Worm (Caenorhabditis elegans) whole organism, dauer: ENCODE results near the gene haf-8.

Source experiments
- unc-62 ChIP-seq: sonication (generic microtip); optimal IDR thresholded peaks from 2 replicates; lab custom pipeline; 2017; ENCODE audit warnings: missing biosample characterization, missing genetic modification reagents, missing genetic modification characterization

Gene haf-8

DNA sequence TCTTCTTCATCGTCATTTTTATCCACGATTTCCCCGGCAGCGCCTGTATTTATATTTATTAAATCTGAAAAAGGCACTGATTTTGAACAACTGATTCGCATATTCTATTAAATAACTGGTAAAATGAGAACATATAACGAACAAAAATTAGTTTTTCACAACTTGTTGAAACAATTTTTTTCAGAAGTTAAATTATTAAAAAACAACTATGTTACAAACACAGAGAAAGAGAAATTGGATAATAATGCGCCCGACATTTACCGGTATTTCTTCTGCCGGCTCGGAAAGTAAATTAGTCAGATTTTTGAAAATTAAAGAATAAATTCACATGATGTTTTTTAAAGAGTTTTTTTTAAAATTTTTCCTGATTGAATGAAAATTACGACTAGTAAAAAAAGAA is at the start of gene haf-8:
Gene haf-8, minus strand, starts transcription at position 101 of the 400 bp plus-strand sequence.
- TF ChIP-seq unc-62 (GFP tag; lab: Kevin White, UChicago): no peak

DNA sequence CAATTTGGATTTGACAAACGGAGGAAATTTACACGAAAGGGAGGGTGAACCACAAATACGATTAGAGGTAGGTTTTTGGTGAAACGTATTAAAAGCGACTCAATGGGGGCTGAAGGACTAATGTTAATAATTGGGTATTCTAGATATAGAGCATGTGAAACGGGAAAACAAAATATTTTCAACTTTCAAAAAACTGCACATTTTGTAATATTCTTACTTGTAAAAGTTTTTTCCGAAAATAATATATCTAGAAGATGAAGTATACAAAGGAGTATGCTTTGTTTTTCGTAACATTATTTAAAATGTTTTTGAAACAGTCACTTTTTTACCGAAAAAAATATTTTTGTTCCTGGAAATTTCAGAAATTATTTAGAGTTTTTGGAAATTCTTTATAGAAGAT is 42.2 kb upstream of the haf-8 start:
- TF ChIP-seq unc-62 (GFP tag; lab: Kevin White, UChicago): no peak

- no peak for TF ChIP-seq unc-62 (GFP tag; lab: Kevin White, UChicago)
Observed at ce11 chrIV:14729272-14729671, 29.5 kb upstream of the haf-8 start.

DNA sequence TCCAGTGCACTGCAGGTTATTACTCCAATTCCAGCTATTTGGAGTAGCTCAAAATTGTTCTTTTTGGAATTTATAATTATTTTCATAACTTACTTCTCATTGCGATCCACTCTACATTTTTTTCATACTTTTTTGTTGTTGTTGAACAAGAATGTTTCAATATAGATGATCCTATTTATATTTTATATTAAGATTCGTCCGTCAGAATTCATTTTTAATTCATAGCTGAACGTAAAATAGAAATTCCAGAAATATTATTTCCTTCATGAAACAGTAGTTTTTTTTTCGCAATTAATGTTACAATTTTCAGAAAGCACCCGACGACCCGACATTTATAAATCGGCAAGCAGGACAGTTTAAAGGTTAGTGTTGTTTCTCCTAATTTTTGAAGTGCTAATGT is 28.5 kb upstream of the haf-8 start, which contains the start of gene Y57G11C.42:
Gene Y57G11C.42, plus strand, starts transcription at position 301 of the 400 bp plus-strand sequence.
- TF ChIP-seq unc-62 (GFP tag; lab: Kevin White, UChicago): no peak

- no peak for TF ChIP-seq unc-62 (GFP tag; lab: Kevin White, UChicago)
Observed at ce11 chrIV:14715500-14715899, 15.8 kb upstream of the haf-8 start, which contains the start of gene lgc-8. TSS of gene lgc-8 (plus strand) at chrIV:14715800.

DNA sequence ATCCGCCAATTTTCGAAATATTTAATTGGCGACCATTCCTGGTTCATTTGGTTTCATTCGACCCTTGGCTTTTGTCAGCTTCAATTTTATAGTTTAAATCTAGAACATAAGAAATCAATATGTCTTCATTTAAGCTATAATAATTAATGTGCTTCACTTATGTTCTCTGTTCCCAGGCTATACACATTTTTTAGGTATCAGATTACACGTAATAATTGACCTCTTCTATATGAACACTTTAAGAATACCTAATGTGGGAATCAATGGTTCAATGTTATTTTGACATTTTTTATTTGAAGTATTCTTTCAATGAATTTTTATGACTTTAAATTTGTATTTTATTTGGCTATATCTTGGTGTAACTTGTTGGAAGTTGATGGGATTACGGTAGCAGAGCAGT is 9.5 kb upstream of the haf-8 start, which contains the start of gene lgc-7:
Gene lgc-7, plus strand, starts transcription at position 301 of the 400 bp plus-strand sequence.
- TF ChIP-seq unc-62 (GFP tag; lab: Kevin White, UChicago): no peak

ce11 chrIV:14706302-14706701 is 6.6 kb upstream of the haf-8 start, which contains the start of gene Y57G11C.41:
TSS of gene Y57G11C.41 (minus strand) at chrIV:14706402.
- no peak for TF ChIP-seq unc-62 (GFP tag; lab: Kevin White, UChicago)

DNA sequence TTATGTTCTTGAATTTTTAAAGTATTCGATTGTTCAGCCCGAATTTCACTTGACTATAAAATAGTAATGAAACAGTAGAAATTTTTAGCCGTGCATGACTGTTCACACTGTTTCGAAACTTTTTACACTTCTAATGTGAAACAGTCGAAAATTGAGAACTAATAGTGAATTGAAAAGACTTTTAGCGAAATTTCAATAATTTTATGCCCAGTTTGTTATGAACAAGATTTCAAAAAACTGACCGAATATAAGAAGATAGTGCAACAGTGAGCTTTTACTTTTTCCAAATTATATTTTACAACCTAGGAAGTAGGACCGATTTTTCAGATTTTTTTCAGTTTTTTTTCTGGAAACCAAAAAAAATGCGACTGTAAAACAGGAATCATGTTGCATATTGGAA is 5.2 kb upstream of the haf-8 start:
- TF ChIP-seq unc-62 (GFP tag; lab: Kevin White, UChicago): no peak

DNA sequence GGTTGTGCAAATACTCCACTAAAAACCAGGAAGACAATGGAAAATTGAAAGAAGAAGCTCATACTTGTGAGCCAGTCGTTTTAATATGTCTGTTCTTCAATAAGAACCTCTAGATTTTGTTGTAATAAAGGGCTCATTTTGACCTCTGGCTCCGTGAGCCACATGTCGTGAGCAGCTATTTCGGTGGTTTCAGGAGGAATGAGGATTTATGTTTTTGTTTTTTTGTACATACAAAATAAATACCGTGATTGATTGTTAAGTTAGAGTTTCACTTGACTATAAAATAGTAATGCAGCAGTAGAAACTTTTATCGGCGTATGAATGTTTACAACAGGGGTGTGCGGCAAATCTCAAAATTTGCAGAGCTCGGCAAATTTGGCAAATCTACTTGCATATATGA is 4.4 kb upstream of the haf-8 start, which contains the start of gene Y57G11C.40:
Gene Y57G11C.40, minus strand, starts transcription at position 101 of the 400 bp plus-strand sequence.
- no peak for TF ChIP-seq unc-62 (GFP tag; lab: Kevin White, UChicago)

DNA sequence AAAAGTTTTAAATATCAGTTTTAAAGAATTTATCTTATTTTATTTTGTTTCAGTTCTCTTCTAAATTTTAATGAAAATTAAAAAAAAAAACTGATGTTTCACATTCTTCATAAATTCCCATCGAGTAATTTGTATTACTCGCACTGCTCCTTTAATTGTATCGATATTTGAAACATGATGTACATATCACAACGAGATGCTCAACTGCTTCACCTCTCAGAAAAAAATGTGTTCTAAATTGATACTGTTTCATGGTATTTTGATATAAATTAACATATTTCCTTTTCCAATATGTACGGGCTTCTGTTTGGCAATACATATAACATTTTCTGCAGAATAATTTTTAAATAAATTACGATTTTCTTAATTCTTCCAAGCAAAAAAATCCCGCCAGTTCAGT is 12.0 kb downstream of the haf-8 start:
- no peak for TF ChIP-seq unc-62 (GFP tag; lab: Kevin White, UChicago)

ce11 chrIV:14679060-14679459 is 20.7 kb downstream of the haf-8 start:
- no peak for TF ChIP-seq unc-62 (GFP tag; lab: Kevin White, UChicago)

DNA sequence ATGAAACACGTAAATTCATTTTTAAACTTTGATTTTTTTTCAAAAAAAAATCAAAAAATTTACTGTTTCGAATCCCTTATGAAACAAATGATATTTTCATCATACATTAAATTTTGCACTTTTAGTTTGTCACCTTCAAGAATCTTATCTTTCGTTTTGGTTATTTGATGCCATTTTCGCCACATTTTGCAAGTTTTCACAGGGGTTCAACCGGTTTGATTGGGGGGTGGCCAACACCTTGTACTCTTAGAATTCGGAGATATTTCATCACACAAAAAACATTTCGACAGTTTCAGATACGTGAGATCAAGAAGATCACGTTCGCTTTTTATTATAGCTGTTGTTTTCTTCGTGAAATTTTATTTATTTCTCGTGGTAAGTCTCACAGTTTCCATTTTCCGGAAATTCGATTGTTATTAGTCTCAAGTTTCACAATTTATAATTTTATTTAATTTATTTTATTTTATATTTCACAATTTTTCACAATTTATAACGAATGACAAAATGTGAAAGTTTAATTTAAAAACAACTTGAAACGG is 22.6 kb downstream of the haf-8 start, which contains the start of gene Y57G11C.31:
Gene Y57G11C.31, plus strand, starts transcription at position 276 of the 539 bp plus-strand sequence.
- no peak for TF ChIP-seq unc-62 (GFP tag; lab: Kevin White, UChicago)

- TF ChIP-seq unc-62 (GFP tag; lab: Kevin White, UChicago): no peak
Observed at ce11 chrIV:14675789-14676188, 24.0 kb downstream of the haf-8 start.

ce11 chrIV:14661370-14661769 is 38.4 kb downstream of the haf-8 start:
- TF ChIP-seq unc-62 (GFP tag; lab: Kevin White, UChicago): no peak

DNA sequence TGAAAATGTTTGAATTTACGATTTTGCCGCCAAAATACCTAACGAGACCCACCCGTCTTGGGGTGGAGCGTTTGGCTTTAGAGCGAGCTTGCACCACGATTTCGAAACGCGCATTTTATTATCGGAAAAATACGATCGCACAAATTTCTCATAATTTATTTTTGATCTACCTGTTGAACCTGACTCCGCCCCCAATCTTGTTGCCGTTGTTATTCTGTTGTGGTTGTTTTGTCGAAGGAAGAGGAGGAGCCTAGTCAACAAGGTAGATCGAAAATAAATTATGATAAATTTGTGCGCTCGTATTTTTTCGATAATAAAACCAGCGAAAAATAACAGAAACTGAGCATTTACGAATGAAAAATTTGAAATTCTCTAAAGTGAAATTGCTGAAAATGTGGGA is 40.8 kb downstream of the haf-8 start:
- no peak for TF ChIP-seq unc-62 (GFP tag; lab: Kevin White, UChicago)

- TF ChIP-seq unc-62 (GFP tag; lab: Kevin White, UChicago): no peak
Observed at ce11 chrIV:14658054-14658631, 41.6 kb downstream of the haf-8 start, which contains the start of gene anoh-2. TSS of gene anoh-2 (plus strand) at chrIV:14658308.
